Worm (Caenorhabditis elegans): Measurements from ENCODE around the gene lsm-1.
A peak's percentile ranks its signal among the peaks of the same experiment; 100 is the strongest.

Gene lsm-1

DNA sequence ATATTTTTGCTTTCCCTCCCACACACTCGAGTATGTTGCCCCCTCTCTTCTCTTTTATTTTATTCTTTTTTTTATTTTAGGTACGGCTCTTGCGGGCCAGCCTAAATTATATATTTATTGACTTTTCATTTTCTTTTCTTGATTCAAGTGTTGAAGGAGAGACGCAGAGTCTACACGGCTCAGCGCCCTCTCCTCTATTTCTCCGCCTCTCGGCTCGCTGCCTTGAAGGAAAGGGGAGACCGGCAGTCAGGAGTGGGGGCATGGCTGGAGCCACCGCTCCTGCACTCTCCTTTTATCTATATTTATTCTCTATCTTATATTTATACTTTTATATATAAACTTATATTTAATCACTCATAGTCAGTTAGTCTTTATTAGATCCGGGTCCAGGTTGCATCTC is 39.7 kb downstream of the lsm-1 start:
- peak; percentile 49 for TF ChIP-seq ceh-48 (tag; optimal IDR thresholded peaks at IDR 0.05)
- TF ChIP-seq nfya-1 (tag; optimal IDR thresholded peaks at IDR 0.05), result peak; percentile 7
- TF ChIP-seq unc-42 (tag; optimal IDR thresholded peaks at IDR 0.05), result peak; percentile 18
- TF ChIP-seq tbx-2 (tag; optimal IDR thresholded peaks at IDR 0.05), result no peak

DNA sequence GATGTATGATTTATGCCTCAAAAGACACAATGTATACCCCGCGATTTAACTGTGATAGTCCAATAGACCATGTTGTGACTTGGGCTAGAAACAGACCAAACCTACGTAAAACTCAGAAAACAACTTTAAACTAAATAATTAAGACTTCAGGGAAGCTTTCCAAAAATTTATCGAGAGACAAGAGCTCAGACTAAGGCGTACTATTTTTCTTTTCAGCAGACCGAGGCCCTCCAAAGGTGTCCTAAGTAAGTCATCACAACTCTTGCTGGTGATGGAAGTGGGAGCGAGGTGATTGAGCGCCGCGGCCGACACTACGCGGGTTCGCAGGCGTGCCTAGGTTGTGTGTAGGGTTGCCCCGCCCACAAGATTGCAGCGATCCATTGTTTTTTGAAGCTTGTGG is 40.3 kb downstream of the lsm-1 start:
- TF ChIP-seq hlh-15 (tag; optimal IDR thresholded peaks at IDR 0.05), result no peak
- peak; percentile 18 for TF ChIP-seq C08G9.2 (tag; optimal IDR thresholded peaks at IDR 0.05)
- peak; percentile 68 for TF ChIP-seq ama-1 (optimal IDR thresholded peaks at IDR 0.05)

DNA sequence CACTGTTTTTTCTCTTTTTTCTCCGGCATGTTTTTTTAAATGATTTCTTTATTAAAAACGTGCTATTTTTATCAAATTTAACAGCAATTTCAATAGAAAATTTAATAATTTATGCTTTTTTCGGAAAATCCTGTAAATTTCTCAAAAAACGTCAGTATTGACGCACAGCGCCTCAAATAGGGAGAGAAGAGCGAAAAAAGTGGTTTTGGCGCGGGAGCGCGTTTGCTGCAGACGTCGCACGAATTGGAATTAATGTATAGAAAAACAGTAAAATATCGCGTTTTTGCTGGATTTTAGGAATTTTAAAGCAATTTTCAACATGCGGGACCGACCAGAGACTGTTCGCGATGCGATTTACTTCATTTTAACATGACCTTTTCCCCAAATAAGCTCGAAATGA is 42.1 kb downstream of the lsm-1 start:
- TF ChIP-seq ceh-31 (tag; optimal IDR thresholded peaks at IDR 0.05), result peak; percentile 13

DNA sequence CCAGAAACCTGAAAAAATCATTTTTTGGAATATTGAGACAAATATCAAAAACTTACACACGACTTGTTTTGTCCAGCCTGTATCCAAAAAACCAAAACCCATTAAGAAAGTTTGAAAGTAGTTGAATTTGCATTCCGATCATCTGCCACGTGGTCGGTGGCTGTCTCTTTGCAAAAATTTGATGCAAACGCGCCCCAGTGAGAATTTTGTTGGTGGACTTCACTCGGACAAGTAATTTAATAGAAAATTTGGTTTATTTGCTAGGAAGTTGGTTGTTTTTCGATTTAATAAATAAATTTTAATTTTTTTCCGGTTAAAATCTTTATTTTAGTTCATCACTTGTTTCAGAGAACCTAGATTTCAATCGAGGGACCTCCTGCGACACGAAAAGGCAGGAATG is 48.6 kb downstream of the lsm-1 start:
- no peak for TF ChIP-seq elt-4 (tag; optimal IDR thresholded peaks at IDR 0.05)

DNA sequence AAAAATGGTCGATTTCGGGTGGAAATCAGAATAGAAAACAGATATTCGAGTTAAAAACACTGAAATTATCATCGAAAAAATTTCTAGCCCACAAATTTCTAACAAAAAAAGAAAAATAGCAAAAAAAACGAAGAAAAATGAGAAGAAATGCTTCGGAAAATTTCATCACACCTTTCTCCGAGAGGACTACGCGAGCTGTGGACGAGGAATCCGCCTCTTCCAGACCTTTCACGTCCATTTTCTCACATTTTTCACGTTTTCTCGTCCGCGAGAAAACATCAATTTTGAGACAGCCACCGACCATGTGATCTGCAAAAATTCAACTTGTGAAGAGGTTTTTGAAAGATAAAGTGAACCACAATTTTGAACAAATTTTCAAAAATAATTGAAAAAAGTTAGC is 49.7 kb downstream of the lsm-1 start:
- TF ChIP-seq tbx-2 (tag; optimal IDR thresholded peaks at IDR 0.05) (peak; percentile 17), lin-11 (tag; optimal IDR thresholded peaks at IDR 0.05) (no peak)

Data from whole organism, late embryonic.